Worm (Caenorhabditis elegans): ENCODE results near the gene T10H4.13.

The T10H4.13 gene

ce11 chrV:15298597-15298996 is 31.3 kb upstream of the T10H4.13 start, which contains the start of gene cpr-3 (continued):
- no peak for TF ChIP-seq lin-39 (tag; optimal IDR thresholded peaks at IDR 0.05)
- TF ChIP-seq unc-62 (GFP tag; optimal IDR thresholded peaks at IDR 0.05): no peak
- no peak for TF ChIP-seq ets-5 (GFP tag; IDR thresholded peaks at IDR 0.05)
- TF ChIP-seq nhr-19 (GFP tag; conservative IDR thresholded peaks at IDR 0.05): no peak
- TF ChIP-seq nhr-85 (tag): no peak
- TF ChIP-seq dsc-1 (tag; optimal IDR thresholded peaks at IDR 0.05): no peak
- peak; percentile 88 for TF ChIP-seq pax-3 (tag; optimal IDR thresholded peaks at IDR 0.05)
- no peak for TF ChIP-seq ama-1 (optimal IDR thresholded peaks at IDR 0.05)

- peak; percentile 86 for TF ChIP-seq ceh-8 (GFP tag; optimal IDR thresholded peaks at IDR 0.05)
- TF ChIP-seq nhr-28 (tag; optimal IDR thresholded peaks at IDR 0.05): no peak
- no peak for TF ChIP-seq snpc-4 (tag; optimal IDR thresholded peaks at IDR 0.05)
- TF ChIP-seq fkh-8 (tag; optimal IDR thresholded peaks at IDR 0.05): peak; percentile 32
- TF ChIP-seq nhr-19 (GFP tag; conservative IDR thresholded peaks at IDR 0.05): no peak
- no peak for TF ChIP-seq lsy-2 (tag; optimal IDR thresholded peaks at IDR 0.05)
- TF ChIP-seq grh-1 (GFP tag; IDR thresholded peaks at IDR 0.05): no peak
- TF ChIP-seq pag-3 (tag; optimal IDR thresholded peaks at IDR 0.05; ENCODE audit: borderline replicate concordance, insufficient read depth): no peak
- TF ChIP-seq dpl-1 (GFP tag; optimal IDR thresholded peaks at IDR 0.05): no peak
- no peak for TF ChIP-seq egl-13 (tag; optimal IDR thresholded peaks at IDR 0.05)
Measured at ce11 chrV:15293865-15294264, 26.6 kb upstream of the T10H4.13 start, which contains the start of gene str-96. TSS of gene str-96 (minus strand) at chrV:15293965.

ce11 chrV:15290995-15291394 is 23.7 kb upstream of the T10H4.13 start, which contains the start of gene cyp-34A2:
TSS of gene cyp-34A2 (minus strand) at chrV:15291095.
- TF ChIP-seq elt-2 (tag; optimal IDR thresholded peaks at IDR 0.05): no peak
- TF ChIP-seq efl-1 (optimal IDR thresholded peaks at IDR 0.05): no peak
- TF ChIP-seq efl-1 (GFP tag; optimal IDR thresholded peaks at IDR 0.05 in 1 of 2): peak in 1 of 2 experiments; percentile 12

- TF ChIP-seq nhr-47 (tag; optimal IDR thresholded peaks at IDR 0.05) (no peak), swsn-7 (tag; optimal IDR thresholded peaks at IDR 0.05) (no peak), nhr-28 (tag; optimal IDR thresholded peaks at IDR 0.05) (no peak), unc-130 (tag; optimal IDR thresholded peaks at IDR 0.05) (no peak), nhr-19 (GFP tag; conservative IDR thresholded peaks at IDR 0.05) (no peak)
Measured at ce11 chrV:15287856-15288255, 20.6 kb upstream of the T10H4.13 start, which contains the start of gene cyp-34A1. TSS of gene cyp-34A1 (minus strand) at chrV:15287956.

ce11 chrV:15285984-15286383 is 18.7 kb upstream of the T10H4.13 start:
- peak; percentile 28 to 88 (median 78) for TF ChIP-seq elt-3 (tag; optimal IDR thresholded peaks at IDR 0.05)
- no peak for TF ChIP-seq ceh-90 (tag; optimal IDR thresholded peaks at IDR 0.05)
- TF ChIP-seq irx-1 (tag; optimal IDR thresholded peaks at IDR 0.05): no peak
- TF ChIP-seq ceh-88 (GFP tag; IDR thresholded peaks at IDR 0.05): no peak
- no peak for TF ChIP-seq nhr-28 (tag; optimal IDR thresholded peaks at IDR 0.05)
- no peak for TF ChIP-seq C16A3.4 (tag; optimal IDR thresholded peaks at IDR 0.05)
- no peak for TF ChIP-seq nhr-77 (tag; optimal IDR thresholded peaks at IDR 0.05)
- TF ChIP-seq isw-1 (GFP tag; IDR thresholded peaks at IDR 0.05): no peak
- no peak for TF ChIP-seq dpl-1 (GFP tag; optimal IDR thresholded peaks at IDR 0.05)
- no peak for TF ChIP-seq lin-15B (tag; optimal IDR thresholded peaks at IDR 0.05)
- TF ChIP-seq nhr-20 (tag; optimal IDR thresholded peaks at IDR 0.05): peak; percentile 42
- TF ChIP-seq nhr-11 (tag; optimal IDR thresholded peaks at IDR 0.05): no peak
- no peak for TF ChIP-seq F16B12.6 (tag; optimal IDR thresholded peaks at IDR 0.05)
- TF ChIP-seq nhr-85 (tag): peak; percentile 83
- no peak for TF ChIP-seq efl-1 (optimal IDR thresholded peaks at IDR 0.05)
- peak in 1 of 2 experiments; percentile 88 for TF ChIP-seq efl-1 (GFP tag; optimal IDR thresholded peaks at IDR 0.05 in 1 of 2)
